Worm (Caenorhabditis elegans) whole organism, L3 larva: ENCODE measurements around the gene skat-1.

ENCODE experiments used
- ceh-16 ChIP-seq: sonication (generic microtip); optimal IDR thresholded peaks from 2 replicates; lab custom pipeline; 2017; ENCODE audit warnings: missing biosample characterization, missing genetic modification characterization
- ceh-82 ChIP-seq: fragments of 150-350 bp; optimal IDR thresholded peaks from 2 replicates; lab custom pipeline; 2014; ENCODE audit warnings: missing biosample characterization, missing genetic modification characterization
- egl-27 ChIP-seq: sonication (generic microtip); optimal IDR thresholded peaks from 4 replicates; lab custom pipeline; 2017; ENCODE audit warnings: missing biosample characterization, missing genetic modification reagents, missing genetic modification characterization
- elt-2 ChIP-seq: sonication (generic microtip); optimal IDR thresholded peaks from 2 replicates; lab custom pipeline; 2016; ENCODE audit warnings: missing genetic modification reagents, mild to moderate bottlenecking, missing genetic modification characterization, missing compliant biosample characterization
- hmg-11 ChIP-seq: sonication (generic microtip); optimal IDR thresholded peaks from 2 replicates; lab custom pipeline; 2016; ENCODE audit warnings: missing genetic modification characterization, missing compliant biosample characterization
- mdl-1 ChIP-seq: fragments of 150-350 bp; optimal IDR thresholded peaks from 2 replicates; lab custom pipeline; 2014; ENCODE audit warnings: missing biosample characterization, missing genetic modification characterization
- pha-4 ChIP-seq: fragments of 150-350 bp; optimal IDR thresholded peaks from 2 replicates; lab custom pipeline; 2014; ENCODE audit warnings: missing biosample characterization, missing genetic modification reagents, missing genetic modification characterization
- pqm-1 ChIP-seq: fragments of 150-350 bp; optimal IDR thresholded peaks from 2 replicates; lab custom pipeline; 2017; ENCODE audit warnings: missing biosample characterization, missing genetic modification characterization, inconsistent platforms
- ztf-4 ChIP-seq: fragments of 150-350 bp; optimal IDR thresholded peaks from 2 replicates; lab custom pipeline; 2014; ENCODE audit warnings: missing biosample characterization, missing genetic modification characterization

DNA sequence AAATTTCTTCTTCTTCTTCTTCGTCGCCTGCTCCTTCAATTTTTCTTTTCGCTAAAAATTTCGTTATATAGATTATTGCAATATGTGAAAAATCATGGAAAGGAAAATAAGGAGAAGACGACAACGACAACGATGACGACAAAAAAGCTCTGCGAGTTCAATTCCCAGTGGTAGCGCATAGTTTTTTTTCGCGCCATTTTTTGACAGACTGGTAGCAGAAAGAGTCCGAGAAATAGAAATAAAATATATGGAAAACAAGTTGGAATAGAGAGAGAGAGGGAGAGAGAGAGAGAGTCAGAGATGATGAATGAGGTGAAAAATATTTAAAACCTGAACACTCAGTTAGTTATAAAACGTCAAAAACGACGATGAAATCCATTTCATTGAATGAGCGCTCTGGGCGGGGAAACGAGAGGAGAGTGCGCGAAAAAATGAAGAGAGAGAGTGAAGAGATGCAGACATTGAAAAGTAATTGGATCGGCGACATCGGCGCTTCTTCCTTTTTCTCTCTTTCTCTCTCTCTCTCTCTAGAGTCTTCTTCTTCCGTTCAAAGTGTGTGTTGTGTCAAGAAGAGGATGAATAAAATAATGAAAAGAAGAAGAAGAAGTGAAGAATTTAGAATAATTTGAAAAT lies 14.6 kb downstream of the skat-1 start, which contains the start of gene pde-2:
- TF ChIP-seq egl-27 (tag; lab: Kevin White, UChicago) (no peak), ceh-16 (tag; lab: Kevin White, UChicago) (no peak), mdl-1 (tag; lab: Kevin White, UChicago) (no peak), hmg-11 (peak; percentile 70), pha-4 (tag; lab: Kevin White, UChicago) (peak; percentile 61), ztf-4 (tag; lab: Kevin White, UChicago) (no peak), ceh-82 (tag; lab: Kevin White, UChicago) (no peak), elt-2 (tag; lab: Kevin White, UChicago) (no peak), pqm-1 (tag; lab: Kevin White, UChicago) (no peak)
